Fruit fly (Drosophila melanogaster): ENCODE results near the gene MtnA.

dm6 chr3R:9747900-9748663 lies 36.1 kb downstream of the MtnA start:
- no peak for TF ChIP-seq svp (GFP tag)
- no peak for TF ChIP-seq Eip93F (GFP tag; optimal IDR thresholded peaks at IDR 0.05)
- TF ChIP-seq lz (GFP tag; optimal IDR thresholded peaks at IDR 0.05) = no peak
- no peak for TF ChIP-seq CG8119 (GFP tag; IDR thresholded peaks at IDR 0.05)
- TF ChIP-seq Eip75B (GFP tag; optimal IDR thresholded peaks at IDR 0.05) = no peak
- TF ChIP-seq pdm3 (GFP tag; optimal IDR thresholded peaks at IDR 0.05) = no peak
- no peak for TF ChIP-seq cyc (GFP tag; optimal IDR thresholded peaks at IDR 0.05)
- no peak for TF ChIP-seq acj6 (GFP tag; optimal IDR thresholded peaks at IDR 0.05)
- no peak for TF ChIP-seq CG8319 (GFP tag; optimal IDR thresholded peaks at IDR 0.05)
- no peak for TF ChIP-seq Lpt (GFP tag; optimal IDR thresholded peaks at IDR 0.05)

Data from whole organism, prepupa.